Worm (Caenorhabditis elegans): ENCODE results near the gene cest-2.3.

The cest-2.3 gene

DNA sequence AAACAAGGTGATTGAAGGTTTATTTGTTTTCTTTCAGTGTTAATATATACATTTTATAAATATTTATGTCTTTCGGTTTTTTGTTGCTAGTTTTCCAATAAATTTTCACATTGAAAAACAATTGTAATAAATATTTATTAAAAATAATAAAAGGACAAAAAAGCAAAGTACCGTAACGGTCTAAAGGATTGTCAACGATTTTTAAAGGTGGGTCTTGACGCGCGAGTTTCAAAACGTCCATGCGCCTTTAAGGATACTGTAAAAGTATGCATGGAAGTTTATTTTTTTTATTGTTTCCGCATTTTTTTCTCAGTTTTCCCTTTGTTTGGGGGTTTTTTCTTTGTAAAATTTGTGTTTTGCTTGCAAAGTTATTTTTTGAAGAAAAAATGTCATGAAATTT, 10.1 kb upstream of the cest-2.3 start:
- TF ChIP-seq fos-1 (tag; optimal IDR thresholded peaks at IDR 0.05): no peak
- no peak for TF ChIP-seq unc-62 (GFP tag; optimal IDR thresholded peaks at IDR 0.05)
- no peak for TF ChIP-seq gmeb-1 (tag; optimal IDR thresholded peaks at IDR 0.05)
- no peak for TF ChIP-seq lsy-2 (tag; optimal IDR thresholded peaks at IDR 0.05)
- no peak for TF ChIP-seq ztf-4 (tag; optimal IDR thresholded peaks at IDR 0.05)
- TF ChIP-seq nhr-10 (tag; optimal IDR thresholded peaks at IDR 0.05): no peak
- no peak for TF ChIP-seq ama-1 (optimal IDR thresholded peaks at IDR 0.05)
- TF ChIP-seq nhr-77 (tag; optimal IDR thresholded peaks at IDR 0.05): no peak
- TF ChIP-seq nhr-23 (tag; optimal IDR thresholded peaks at IDR 0.05): no peak
- no peak for TF ChIP-seq ZK546.5 (tag; optimal IDR thresholded peaks at IDR 0.05)
- TF ChIP-seq crh-2 (tag; optimal IDR thresholded peaks at IDR 0.05): no peak
- no peak for TF ChIP-seq nhr-25 (tag; optimal IDR thresholded peaks at IDR 0.05)
- no peak for TF ChIP-seq elt-1 (tag; optimal IDR thresholded peaks at IDR 0.05)
- TF ChIP-seq zag-1 (tag; optimal IDR thresholded peaks at IDR 0.05): no peak
- no peak for TF ChIP-seq mab-5 (tag; optimal IDR thresholded peaks at IDR 0.05)
- no peak for TF ChIP-seq F13H6.1 (tag; optimal IDR thresholded peaks at IDR 0.05)
- no peak for TF ChIP-seq nhr-237 (tag; optimal IDR thresholded peaks at IDR 0.05)
- TF ChIP-seq ztf-1 (GFP tag; conservative IDR thresholded peaks at IDR 0.05): no peak
- no peak for TF ChIP-seq lin-39 (tag; optimal IDR thresholded peaks at IDR 0.05)

DNA sequence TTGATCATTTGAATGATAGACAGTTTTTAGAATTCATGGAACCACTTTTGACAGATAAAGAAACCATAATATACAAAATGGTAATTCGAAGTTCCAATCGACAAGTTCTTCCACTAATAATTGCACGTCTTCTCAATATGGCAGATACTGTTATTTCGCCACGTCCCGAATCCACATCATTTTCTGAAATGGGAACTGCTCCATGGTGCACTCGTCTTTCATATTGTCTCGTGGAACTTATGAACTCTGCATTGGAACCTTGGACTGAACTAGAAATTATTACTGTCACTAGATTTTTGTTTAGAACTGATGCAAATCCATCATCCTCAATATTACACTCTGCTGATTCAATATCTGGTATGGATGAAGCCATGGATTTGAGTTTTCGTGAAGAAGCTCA, 4.3 kb upstream of the cest-2.3 start:
- TF ChIP-seq skn-1 (tag; optimal IDR thresholded peaks at IDR 0.05): no peak
- no peak for TF ChIP-seq gmeb-1 (tag; optimal IDR thresholded peaks at IDR 0.05)
- no peak for TF ChIP-seq mbf-1 (tag; optimal IDR thresholded peaks at IDR 0.05)
- no peak for TF ChIP-seq fos-1 (tag; optimal IDR thresholded peaks at IDR 0.05)
- TF ChIP-seq sem-4 (tag; optimal IDR thresholded peaks at IDR 0.05): no peak
- no peak for TF ChIP-seq sma-9 (GFP tag; optimal IDR thresholded peaks at IDR 0.05)
- TF ChIP-seq sma-9 (tag; optimal IDR thresholded peaks at IDR 0.05): no peak
- no peak for TF ChIP-seq lsy-2 (tag; optimal IDR thresholded peaks at IDR 0.05)
- TF ChIP-seq snpc-4 (tag; optimal IDR thresholded peaks at IDR 0.05): no peak
- no peak for TF ChIP-seq nhr-129 (tag; optimal IDR thresholded peaks at IDR 0.05)
- TF ChIP-seq sma-3 (GFP tag; optimal IDR thresholded peaks at IDR 0.05): no peak
- TF ChIP-seq ZK546.5 (tag; optimal IDR thresholded peaks at IDR 0.05): no peak
- TF ChIP-seq dmd-4 (tag; optimal IDR thresholded peaks at IDR 0.05): no peak
- no peak for TF ChIP-seq unc-39 (tag; optimal IDR thresholded peaks at IDR 0.05)
- TF ChIP-seq blmp-1 (tag; optimal IDR thresholded peaks at IDR 0.05; ENCODE audit: insufficient read depth): no peak
- no peak for TF ChIP-seq unc-55 (GFP tag; optimal IDR thresholded peaks at IDR 0.05)

DNA sequence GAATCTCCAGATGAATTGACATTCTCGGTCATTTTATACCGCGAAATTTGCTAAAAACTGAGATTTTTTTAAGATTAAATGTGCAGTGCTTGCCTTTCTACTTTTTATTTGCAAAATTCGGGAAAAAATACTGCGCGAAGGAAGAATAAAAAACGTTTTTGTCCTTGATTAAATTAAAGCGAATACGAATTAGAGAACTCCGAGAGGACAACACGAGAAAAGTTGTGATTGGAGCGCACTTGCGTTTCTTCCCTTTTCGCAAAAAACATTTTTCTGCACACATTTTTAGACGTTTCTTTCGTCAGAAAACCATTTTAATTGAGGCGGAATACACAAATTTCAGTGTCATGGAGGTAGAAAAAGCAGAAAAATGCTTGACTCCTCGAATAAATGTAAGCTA, 2.7 kb upstream of the cest-2.3 start, which contains the start of the genes trm-1 and ints-2:
trm-1 (minus strand) TSS at position 175 of the 400 bp plus-strand sequence.
ints-2 (plus strand) TSS at position 249 of the 400 bp plus-strand sequence.
- TF ChIP-seq aly-2 (tag; optimal IDR thresholded peaks at IDR 0.05) (no peak), lin-13 (GFP tag; optimal IDR thresholded peaks at IDR 0.05) (peak; percentile 56), C34F6.9 (tag; optimal IDR thresholded peaks at IDR 0.05) (peak; percentile 86), alr-1 (tag; optimal IDR thresholded peaks at IDR 0.05) (no peak), mab-5 (tag; optimal IDR thresholded peaks at IDR 0.05) (no peak), elt-1 (tag; optimal IDR thresholded peaks at IDR 0.05) (no peak), blmp-1 (tag; optimal IDR thresholded peaks at IDR 0.05; ENCODE audit: insufficient read depth) (no peak), R02D3.7 (tag; optimal IDR thresholded peaks at IDR 0.05) (no peak), nhr-10 (tag; optimal IDR thresholded peaks at IDR 0.05) (peak; percentile 13), nhr-77 (tag; optimal IDR thresholded peaks at IDR 0.05) (no peak), egl-27 (tag; optimal IDR thresholded peaks at IDR 0.05) (peak; percentile 65), sem-4 (tag; optimal IDR thresholded peaks at IDR 0.05) (peak; percentile 22), crh-2 (tag; optimal IDR thresholded peaks at IDR 0.05) (peak; percentile 64), nhr-11 (tag; optimal IDR thresholded peaks at IDR 0.05) (no peak), gmeb-1 (tag; optimal IDR thresholded peaks at IDR 0.05) (peak; percentile 73), peb-1 (tag; optimal IDR thresholded peaks at IDR 0.05) (no peak), ztf-4 (tag; optimal IDR thresholded peaks at IDR 0.05) (no peak), ama-1 (optimal IDR thresholded peaks at IDR 0.05) (peak; percentile 25), zag-1 (tag; optimal IDR thresholded peaks at IDR 0.05) (peak; percentile 42), nhr-129 (tag; optimal IDR thresholded peaks at IDR 0.05) (peak; percentile 60), dmd-4 (tag; optimal IDR thresholded peaks at IDR 0.05) (no peak), mdl-1 (tag; optimal IDR thresholded peaks at IDR 0.05) (no peak), ztf-11 (tag; optimal IDR thresholded peaks at IDR 0.05) (no peak), F13H6.1 (tag; optimal IDR thresholded peaks at IDR 0.05) (peak; percentile 45), lin-11 (tag; optimal IDR thresholded peaks at IDR 0.05) (no peak), nhr-25 (tag; optimal IDR thresholded peaks at IDR 0.05) (peak; percentile 68), sma-3 (GFP tag; optimal IDR thresholded peaks at IDR 0.05) (peak; percentile 51), lsy-2 (tag; optimal IDR thresholded peaks at IDR 0.05) (peak; percentile 60 to 80), Y55F3AM.14 (GFP tag; optimal IDR thresholded peaks at IDR 0.05) (no peak), unc-55 (GFP tag; optimal IDR thresholded peaks at IDR 0.05) (peak; percentile 82), ceh-82 (tag; optimal IDR thresholded peaks at IDR 0.05) (no peak), ceh-16 (tag; optimal IDR thresholded peaks at IDR 0.05) (no peak), sma-9 (GFP tag; optimal IDR thresholded peaks at IDR 0.05) (peak; percentile 63), sma-9 (tag; optimal IDR thresholded peaks at IDR 0.05) (no peak), fos-1 (tag; optimal IDR thresholded peaks at IDR 0.05) (peak; percentile 30), ZK546.5 (tag; optimal IDR thresholded peaks at IDR 0.05) (no peak), elt-3 (tag; optimal IDR thresholded peaks at IDR 0.05) (no peak)

Data from whole organism, L2 larva.